Worm (Caenorhabditis elegans): ENCODE results near the gene srv-11.

srv-11 gene

ce11 chrIV:16171326-16171725, 50.1 kb downstream of the srv-11 start (continued):
- TF ChIP-seq lin-13 (GFP tag; optimal IDR thresholded peaks at IDR 0.05): no peak
- TF ChIP-seq tlp-1 (tag; optimal IDR thresholded peaks at IDR 0.05): no peak
- TF ChIP-seq nhr-19 (GFP tag; conservative IDR thresholded peaks at IDR 0.05): peak; percentile 72
- no peak for TF ChIP-seq alr-1 (tag; optimal IDR thresholded peaks at IDR 0.05; ENCODE audit: borderline replicate concordance)
- no peak for TF ChIP-seq unc-86 (tag; optimal IDR thresholded peaks at IDR 0.05)
- no peak for TF ChIP-seq snpc-4 (tag; optimal IDR thresholded peaks at IDR 0.05)
- TF ChIP-seq fkh-10 (GFP tag; optimal IDR thresholded peaks at IDR 0.05): no peak
- TF ChIP-seq snu-23 (GFP tag; optimal IDR thresholded peaks at IDR 0.05): peak; percentile 38
- TF ChIP-seq fkh-8 (tag; optimal IDR thresholded peaks at IDR 0.05): no peak
- no peak for TF ChIP-seq ceh-90 (tag; optimal IDR thresholded peaks at IDR 0.05)
- no peak for TF ChIP-seq hlh-17 (GFP tag; optimal IDR thresholded peaks at IDR 0.05; ENCODE audit: borderline replicate concordance)
- no peak for TF ChIP-seq swsn-7 (tag; optimal IDR thresholded peaks at IDR 0.05)
- no peak for TF ChIP-seq hlh-4 (tag; optimal IDR thresholded peaks at IDR 0.05)
- TF ChIP-seq ama-1 (optimal IDR thresholded peaks at IDR 0.05): peak; percentile 7
- TF ChIP-seq elt-3 (tag; optimal IDR thresholded peaks at IDR 0.05): peak in 2 of 6 experiments; percentile 3 to 69
- TF ChIP-seq tbx-2 (tag; optimal IDR thresholded peaks at IDR 0.05): no peak
- TF ChIP-seq efl-3 (GFP tag; optimal IDR thresholded peaks at IDR 0.05): no peak
- TF ChIP-seq ceh-8 (GFP tag; optimal IDR thresholded peaks at IDR 0.05): no peak
- TF ChIP-seq dsc-1 (tag; optimal IDR thresholded peaks at IDR 0.05): no peak
- peak; percentile 16 for TF ChIP-seq nhr-85 (tag)
- TF ChIP-seq lin-15B (tag; optimal IDR thresholded peaks at IDR 0.05): no peak
- no peak for TF ChIP-seq dpl-1 (GFP tag; optimal IDR thresholded peaks at IDR 0.05)
- TF ChIP-seq zag-1 (tag; optimal IDR thresholded peaks at IDR 0.05): no peak
- no peak for TF ChIP-seq aha-1 (tag; optimal IDR thresholded peaks at IDR 0.05)
- no peak for TF ChIP-seq egl-27 (tag; optimal IDR thresholded peaks at IDR 0.05)
- no peak for TF ChIP-seq hpl-2 (GFP tag; optimal IDR thresholded peaks at IDR 0.05)
- TF ChIP-seq fkh-4 (tag; optimal IDR thresholded peaks at IDR 0.05; ENCODE audit: borderline replicate concordance): no peak
- no peak for TF ChIP-seq ets-5 (GFP tag; IDR thresholded peaks at IDR 0.05)
- peak; percentile 58 for TF ChIP-seq lin-14 (GFP tag; optimal IDR thresholded peaks at IDR 0.05)
- TF ChIP-seq rnt-1 (tag; optimal IDR thresholded peaks at IDR 0.05): peak; percentile 74
- TF ChIP-seq blmp-1 (tag; optimal IDR thresholded peaks at IDR 0.05): peak; percentile 63

DNA sequence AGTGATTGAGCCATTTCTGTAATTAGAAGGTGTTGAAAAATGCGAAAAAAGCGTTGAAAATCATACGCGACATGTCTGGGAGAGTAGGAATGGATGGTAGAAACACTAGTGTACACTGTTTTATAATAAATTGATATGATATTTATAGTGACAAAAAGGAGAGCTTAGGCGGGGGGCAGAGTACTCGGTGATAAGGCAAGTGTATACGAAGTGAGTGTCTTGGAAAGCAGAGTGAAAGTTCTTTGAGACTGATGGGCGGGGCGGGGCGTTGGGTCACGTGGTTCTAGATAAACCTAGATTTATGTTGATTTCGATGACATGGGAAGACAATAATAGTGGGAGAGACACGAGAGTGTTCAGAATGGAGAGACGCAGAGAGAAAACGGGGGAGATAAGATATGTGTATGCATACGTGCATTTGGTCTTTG, 50.8 kb downstream of the srv-11 start, which contains the start of gene gln-3:
gln-3 (minus strand) TSS at position 73 of the 428 bp plus-strand sequence.
- TF ChIP-seq snu-23 (GFP tag; optimal IDR thresholded peaks at IDR 0.05) (peak; percentile 38), dsc-1 (tag; optimal IDR thresholded peaks at IDR 0.05) (no peak), mab-9 (GFP tag; IDR thresholded peaks at IDR 0.05) (0 out of 2 replicates have a peak, but pooled peaks have one; percentile 29), grh-1 (GFP tag; IDR thresholded peaks at IDR 0.05) (peak; percentile 59), lsy-2 (tag; optimal IDR thresholded peaks at IDR 0.05) (peak in 1 of 2 experiments; percentile 19), ama-1 (optimal IDR thresholded peaks at IDR 0.05) (peak; percentile 73), nhr-71 (tag; optimal IDR thresholded peaks at IDR 0.05) (peak; percentile 75), swsn-7 (tag; optimal IDR thresholded peaks at IDR 0.05) (peak; percentile 40), mep-1 (tag; optimal IDR thresholded peaks at IDR 0.05) (peak; percentile 7), ztf-4 (tag; optimal IDR thresholded peaks at IDR 0.05) (peak; percentile 37), tbx-2 (tag; optimal IDR thresholded peaks at IDR 0.05) (peak; percentile 47), lin-14 (GFP tag; optimal IDR thresholded peaks at IDR 0.05) (peak; percentile 76), dpl-1 (GFP tag; optimal IDR thresholded peaks at IDR 0.05) (peak in 1 of 3 experiments; percentile 5), nhr-85 (tag) (peak; percentile 81), mdl-1 (tag; optimal IDR thresholded peaks at IDR 0.05) (peak in 1 of 2 experiments; percentile 80), rnt-1 (tag; optimal IDR thresholded peaks at IDR 0.05) (peak; percentile 57), lin-13 (GFP tag; optimal IDR thresholded peaks at IDR 0.05) (peak; percentile 33), elt-3 (tag; optimal IDR thresholded peaks at IDR 0.05) (peak in 2 of 6 experiments; percentile 45 to 69), unc-130 (tag; optimal IDR thresholded peaks at IDR 0.05) (peak; percentile 57), zag-1 (tag; optimal IDR thresholded peaks at IDR 0.05) (no peak), nhr-20 (tag; optimal IDR thresholded peaks at IDR 0.05) (peak; percentile 69), lir-3 (tag; optimal IDR thresholded peaks at IDR 0.05; ENCODE audit: poor library complexity) (no peak), nhr-19 (GFP tag; conservative IDR thresholded peaks at IDR 0.05) (peak; percentile 86), ceh-88 (GFP tag; IDR thresholded peaks at IDR 0.05) (peak; percentile 13; the same call in 1 of the 2 replicates), lin-35 (GFP tag; optimal IDR thresholded peaks at IDR 0.05) (peak in 1 of 2 experiments; percentile 57), nhr-47 (tag; optimal IDR thresholded peaks at IDR 0.05) (peak; percentile 45), alr-1 (tag; optimal IDR thresholded peaks at IDR 0.05; ENCODE audit: borderline replicate concordance) (no peak), elt-2 (tag; optimal IDR thresholded peaks at IDR 0.05) (peak; percentile 81), blmp-1 (tag; optimal IDR thresholded peaks at IDR 0.05) (peak; percentile 93), efl-1 (optimal IDR thresholded peaks at IDR 0.05) (no peak), efl-1 (GFP tag; optimal IDR thresholded peaks at IDR 0.05 in 1 of 2) (no peak), unc-98 (GFP tag; IDR thresholded peaks at IDR 0.05) (no peak), nhr-90 (tag; optimal IDR thresholded peaks at IDR 0.05; ENCODE audit: poor library complexity) (peak; percentile 72)

All from whole organism, L1 larva.